Fruit fly (Drosophila melanogaster): ENCODE measurements around the gene CG32544.

CG32544 gene

DNA sequence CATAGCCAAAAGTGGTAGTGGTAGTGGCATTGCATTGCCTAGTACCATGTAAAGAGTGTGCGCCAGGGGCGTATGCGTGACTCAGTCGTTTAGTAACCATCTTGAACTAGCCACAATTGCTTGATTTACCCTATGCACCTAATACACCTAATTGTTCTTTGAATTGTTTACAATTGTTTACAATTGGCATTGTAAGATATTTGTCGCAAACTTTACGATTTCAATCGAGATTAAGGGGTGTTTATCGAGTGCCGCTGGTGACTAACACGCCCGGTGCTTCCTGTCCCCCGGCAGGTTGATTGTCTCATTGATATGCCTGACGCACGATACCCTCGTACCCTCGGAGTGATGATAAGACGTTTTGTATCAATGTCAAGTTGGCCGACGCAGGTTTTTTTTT, 23.0 kb upstream of the CG32544 start (continued):
- no peak for TF ChIP-seq CG3919 (GFP tag; optimal IDR thresholded peaks at IDR 0.05)
- TF ChIP-seq Hr4 (GFP tag; optimal IDR thresholded peaks at IDR 0.05): peak; percentile 34
- TF ChIP-seq Hr38 (GFP tag; optimal IDR thresholded peaks at IDR 0.05): no peak
- TF ChIP-seq Lpt (GFP tag; optimal IDR thresholded peaks at IDR 0.05): no peak
- TF ChIP-seq CG10631 (GFP tag; optimal IDR thresholded peaks at IDR 0.05): peak; percentile 9
- TF ChIP-seq CG16779 (tag; optimal IDR thresholded peaks at IDR 0.05): no peak
- TF ChIP-seq pdm3 (GFP tag; optimal IDR thresholded peaks at IDR 0.05): peak; percentile 40
- peak; percentile 7 for TF ChIP-seq CG6792 (GFP tag; optimal IDR thresholded peaks at IDR 0.05)
- TF ChIP-seq vri (GFP tag; optimal IDR thresholded peaks at IDR 0.05): no peak
- TF ChIP-seq dsx (GFP tag; optimal IDR thresholded peaks at IDR 0.05; ENCODE audit: poor library complexity, severe bottlenecking): peak; percentile 3
- no peak for TF ChIP-seq Sox15 (GFP tag; optimal IDR thresholded peaks at IDR 0.05)
- no peak for TF ChIP-seq Ets21C (GFP tag; optimal IDR thresholded peaks at IDR 0.05)
- no peak for TF ChIP-seq CG10669 (GFP tag; optimal IDR thresholded peaks at IDR 0.05)
- TF ChIP-seq ss (GFP tag; optimal IDR thresholded peaks at IDR 0.05): no peak
- TF ChIP-seq lz (GFP tag; optimal IDR thresholded peaks at IDR 0.05): peak; percentile 9
- no peak for TF ChIP-seq spab (GFP tag; optimal IDR thresholded peaks at IDR 0.05)
- no peak for TF ChIP-seq CG6854 (GFP tag; optimal IDR thresholded peaks at IDR 0.05)
- TF ChIP-seq CG9139 (GFP tag; optimal IDR thresholded peaks at IDR 0.05): no peak
- no peak for TF ChIP-seq cyc (GFP tag; optimal IDR thresholded peaks at IDR 0.05)
- no peak for TF ChIP-seq CG11294 (GFP tag; IDR thresholded peaks at IDR 0.05)
- peak; percentile 77 for TF ChIP-seq svp (GFP tag)
- no peak for TF ChIP-seq CG8319 (GFP tag; optimal IDR thresholded peaks at IDR 0.05)

DNA sequence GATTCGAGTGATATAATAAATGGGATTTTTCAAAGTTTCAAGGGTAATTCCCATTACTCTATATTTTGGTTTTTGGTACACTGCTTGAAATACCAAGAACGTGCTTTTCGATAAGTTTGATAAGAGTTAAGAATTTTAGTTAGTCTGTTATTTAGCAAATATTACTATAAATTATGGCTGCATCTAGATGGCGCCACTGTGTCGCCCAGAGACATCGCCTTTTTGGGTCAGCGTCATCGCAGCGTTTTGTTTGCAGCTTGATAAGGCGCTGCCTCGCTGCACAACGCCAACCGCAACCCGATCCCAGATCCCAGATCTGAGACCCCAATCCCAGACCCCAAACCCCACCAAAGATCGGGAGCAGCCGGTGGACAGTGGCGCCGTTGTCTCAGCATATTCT, 21.6 kb upstream of the CG32544 start:
- no peak for TF ChIP-seq CG11762 (GFP tag; optimal IDR thresholded peaks at IDR 0.05; ENCODE audit: insufficient read depth)
- no peak for TF ChIP-seq Smox (GFP tag; optimal IDR thresholded peaks at IDR 0.05)
- TF ChIP-seq CG31627 (GFP tag; optimal IDR thresholded peaks at IDR 0.05): no peak
- TF ChIP-seq CG3919 (GFP tag; optimal IDR thresholded peaks at IDR 0.05): no peak
- TF ChIP-seq lz (GFP tag; optimal IDR thresholded peaks at IDR 0.05): no peak
- TF ChIP-seq CG9139 (GFP tag; optimal IDR thresholded peaks at IDR 0.05): no peak
- no peak for TF ChIP-seq dac (GFP tag; optimal IDR thresholded peaks at IDR 0.05)
- no peak for TF ChIP-seq eg (GFP tag; IDR thresholded peaks at IDR 0.05)
- no peak for TF ChIP-seq CG6792 (GFP tag; optimal IDR thresholded peaks at IDR 0.05)
- TF ChIP-seq vri (GFP tag; optimal IDR thresholded peaks at IDR 0.05): no peak
- TF ChIP-seq svp (GFP tag): no peak
- no peak for TF ChIP-seq CG34406 (GFP tag; optimal IDR thresholded peaks at IDR 0.05)
- TF ChIP-seq cyc (GFP tag; optimal IDR thresholded peaks at IDR 0.05): no peak

DNA sequence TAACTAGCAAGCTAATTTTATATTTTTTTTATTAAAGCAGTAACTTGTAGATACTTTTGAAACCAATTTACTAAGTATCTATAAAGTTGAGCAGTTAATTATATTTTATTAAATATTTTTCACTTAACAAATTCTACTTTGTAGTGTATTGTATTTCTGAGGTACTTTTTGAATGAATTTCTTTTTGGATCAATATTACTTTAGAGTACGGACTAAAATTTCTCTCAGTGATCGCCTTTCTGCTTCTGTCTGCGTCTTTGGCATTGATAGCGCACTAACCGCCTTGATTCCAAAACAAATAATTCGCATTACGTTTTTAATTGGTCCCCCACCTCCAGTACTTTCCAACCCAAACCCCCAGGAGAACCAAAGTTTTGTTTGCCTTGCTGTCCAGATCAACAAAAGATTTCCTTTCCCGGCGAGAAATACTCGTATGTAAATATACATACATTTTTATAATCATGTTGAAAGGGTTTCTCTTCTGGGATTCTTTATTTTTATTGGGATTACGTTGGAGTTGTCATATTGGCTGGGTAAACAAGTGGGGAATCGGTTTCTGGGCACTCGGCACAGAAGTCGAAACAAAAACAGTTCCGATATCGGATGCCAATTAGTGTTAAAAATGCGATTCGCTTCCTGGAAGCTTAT, 21.0 kb upstream of the CG32544 start:
- TF ChIP-seq eg (GFP tag; IDR thresholded peaks at IDR 0.05) (0 out of 3 replicates have a peak, but pooled peaks have one; percentile 27), ss (GFP tag; optimal IDR thresholded peaks at IDR 0.05) (peak; percentile 4 to 57), Smox (GFP tag; optimal IDR thresholded peaks at IDR 0.05) (peak; percentile 22), CG10669 (GFP tag; optimal IDR thresholded peaks at IDR 0.05) (peak; percentile 45), salr (GFP tag; optimal IDR thresholded peaks at IDR 0.05) (peak in 1 of 2 experiments; percentile 4), esn (GFP tag; optimal IDR thresholded peaks at IDR 0.05) (peak; percentile 26), CG3032 (tag; optimal IDR thresholded peaks at IDR 0.05) (peak; percentile 13), CG8632 (GFP tag; optimal IDR thresholded peaks at IDR 0.05) (peak; percentile 20), CG6163 (GFP tag; IDR thresholded peaks at IDR 0.05) (0 out of 3 replicates have a peak, but pooled peaks have one; percentile 16), Eip78C (GFP tag) (peak; percentile 64), Hr4 (GFP tag; optimal IDR thresholded peaks at IDR 0.05) (peak; percentile 8), Sox15 (GFP tag; optimal IDR thresholded peaks at IDR 0.05) (no peak), CG9139 (GFP tag; optimal IDR thresholded peaks at IDR 0.05) (peak; percentile 40), CG1621 (tag; optimal IDR thresholded peaks at IDR 0.05) (no peak), svp (GFP tag) (peak; percentile 52), Ets96B (tag; optimal IDR thresholded peaks at IDR 0.05) (no peak), vri (GFP tag; optimal IDR thresholded peaks at IDR 0.05) (peak; percentile 6), CG11902 (GFP tag; optimal IDR thresholded peaks at IDR 0.05) (no peak), Sox102F (GFP tag; optimal IDR thresholded peaks at IDR 0.05) (peak; percentile 33), CG8119 (GFP tag; IDR thresholded peaks at IDR 0.05) (0 out of 3 replicates have a peak, but pooled peaks have one; percentile 21), CG10631 (GFP tag; optimal IDR thresholded peaks at IDR 0.05) (no peak), OdsH (GFP tag; optimal IDR thresholded peaks at IDR 0.05) (no peak), Lpt (GFP tag; optimal IDR thresholded peaks at IDR 0.05) (no peak), fkh (GFP tag; optimal IDR thresholded peaks at IDR 0.05) (peak; percentile 62), CG6792 (GFP tag; optimal IDR thresholded peaks at IDR 0.05) (peak; percentile 49), CG6808 (GFP tag; optimal IDR thresholded peaks at IDR 0.05) (peak; percentile 30), Sox14 (GFP tag; optimal IDR thresholded peaks at IDR 0.05) (no peak), spab (GFP tag; optimal IDR thresholded peaks at IDR 0.05) (peak; percentile 10), Met (GFP tag; optimal IDR thresholded peaks at IDR 0.05) (peak; percentile 29), acj6 (GFP tag; optimal IDR thresholded peaks at IDR 0.05) (peak; percentile 5)
